Fruit fly (Drosophila melanogaster) Kc167 (cell line): ENCODE measurements around the gene mu2.

ENCODE experiments used
- Myc ChIP-seq: fragments of >200 bp; optimal IDR thresholded peaks from 2 replicates; lab custom pipeline; 2017; ENCODE audit warnings: missing external identifiers
- h ChIP-seq: fragments of >200 bp; optimal IDR thresholded peaks from 3 replicates; lab custom pipeline; 2018; ENCODE audit warnings: missing external identifiers
- psq ChIP-seq: fragments of >200 bp; optimal IDR thresholded peaks from 2 replicates; lab custom pipeline; 2017; ENCODE audit warnings: missing external identifiers
- ttk ChIP-seq: sonication (Bioruptor generic); optimal IDR thresholded peaks from 2 replicates; lab custom pipeline; 2017; ENCODE audit warnings: missing external identifiers

DNA sequence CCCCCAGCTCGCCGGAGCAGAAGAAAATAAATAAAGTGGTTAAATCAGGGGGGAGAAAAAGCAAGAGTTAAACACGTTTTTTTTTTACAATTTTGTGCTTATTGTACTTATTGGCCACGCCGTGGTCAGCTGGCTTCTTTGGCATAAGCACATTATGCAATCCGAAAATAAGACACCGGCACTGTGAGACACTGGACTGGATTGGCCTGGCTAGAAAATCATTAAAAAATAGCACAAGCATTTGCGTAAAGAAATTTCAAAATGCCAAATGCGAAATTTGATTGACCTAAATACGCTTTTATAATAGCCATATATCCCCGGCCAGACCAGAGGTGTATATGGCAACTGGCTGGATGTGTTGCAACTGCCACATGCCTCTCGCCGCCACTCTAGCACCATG is 42.8 kb downstream of the mu2 start:
- TF ChIP-seq ttk (lab: Kevin White, UChicago) (no peak), h (lab: Kevin White, UChicago) (no peak), Myc (no peak), psq (lab: Kevin White, UChicago) (no peak)
